Worm (Caenorhabditis elegans): ENCODE data around the gene irg-7.

DNA sequence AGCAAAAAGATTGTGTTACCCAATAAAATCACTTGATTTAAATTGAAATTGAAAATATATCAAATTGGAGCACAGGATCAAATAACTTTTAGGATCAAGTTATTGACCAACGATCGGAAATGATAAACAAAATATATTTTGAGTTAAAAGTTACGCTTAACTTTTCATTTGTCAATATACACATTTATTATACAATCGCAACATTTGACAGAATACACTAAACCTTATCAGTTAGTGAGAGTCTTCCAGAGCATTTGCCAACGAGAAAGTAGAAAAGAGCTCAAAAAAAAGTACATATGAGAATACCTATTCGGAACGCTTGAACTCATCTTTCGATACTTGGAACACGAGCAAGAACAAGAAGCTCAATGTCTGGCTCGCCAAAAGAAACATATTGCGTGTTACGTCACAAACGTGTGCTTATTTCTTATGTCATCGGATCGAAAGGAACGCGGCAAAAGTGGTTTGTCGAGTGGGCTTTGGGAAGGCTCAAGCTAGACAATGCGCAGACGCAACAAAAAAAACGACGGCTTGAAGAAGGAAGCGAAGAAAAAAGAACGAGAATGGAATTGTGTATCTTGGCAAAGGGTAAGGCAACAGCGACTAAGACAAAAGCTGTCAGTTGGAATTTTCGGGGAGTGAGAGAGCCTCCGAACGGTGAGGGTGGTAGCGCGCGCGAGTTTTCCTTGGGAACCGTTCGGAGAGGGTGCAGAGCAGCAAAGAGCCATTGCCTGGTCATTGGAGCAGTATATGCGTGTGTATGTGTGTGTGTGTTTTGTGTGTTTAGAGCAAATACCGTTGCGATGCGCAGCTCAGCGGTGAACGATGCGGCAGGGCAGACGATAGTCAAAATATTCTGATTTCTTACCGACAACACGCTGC lies 16.8 kb downstream of the irg-7 start:
- TF ChIP-seq aly-2 (tag; optimal IDR thresholded peaks at IDR 0.05) (no peak), nhr-12 (tag; optimal IDR thresholded peaks at IDR 0.05) (no peak), nhr-237 (tag; optimal IDR thresholded peaks at IDR 0.05) (no peak), ztf-4 (tag; optimal IDR thresholded peaks at IDR 0.05) (no peak), alr-1 (tag; optimal IDR thresholded peaks at IDR 0.05) (no peak), nhr-77 (tag; optimal IDR thresholded peaks at IDR 0.05) (no peak), sma-9 (GFP tag; optimal IDR thresholded peaks at IDR 0.05) (no peak), sma-9 (tag; optimal IDR thresholded peaks at IDR 0.05) (no peak), elt-3 (tag; optimal IDR thresholded peaks at IDR 0.05) (no peak), Y55F3AM.14 (GFP tag; optimal IDR thresholded peaks at IDR 0.05) (no peak)

Measured in whole organism, L2 larva.